Worm (Caenorhabditis elegans): ENCODE results near the gene fsn-1.

The fsn-1 gene

DNA sequence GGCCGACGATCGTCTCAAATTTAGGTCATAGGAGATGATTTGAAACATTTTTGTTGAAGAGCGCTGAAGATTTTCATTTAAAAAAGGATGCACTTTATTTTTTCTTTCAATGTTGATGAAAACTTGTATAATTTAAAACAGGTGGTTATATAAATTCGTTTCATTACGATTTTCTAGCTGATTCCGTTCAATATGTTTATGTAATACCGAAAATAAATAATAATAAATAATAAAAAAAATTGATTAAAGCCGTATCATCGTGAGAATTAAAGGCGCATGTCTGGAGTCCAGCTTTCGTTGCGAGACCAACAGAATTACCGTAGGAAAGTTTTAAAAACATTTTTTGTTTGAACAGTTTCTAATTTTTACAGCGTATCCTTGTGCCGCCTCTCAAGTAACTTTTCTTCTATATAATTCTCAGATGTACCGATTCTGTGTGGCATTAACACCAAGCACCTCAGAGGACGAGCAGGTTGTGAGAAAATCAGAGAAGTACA, 4.9 kb upstream of the fsn-1 start, which contains the start of the genes C26E6.12 and eri-9:
TSS of gene C26E6.12 (minus strand) at position 51 of the 497 bp plus-strand sequence.
TSS of gene eri-9 (plus strand) at position 248 of the 497 bp plus-strand sequence.
- TF ChIP-seq tbx-2 (tag; optimal IDR thresholded peaks at IDR 0.05) (no peak), lin-11 (tag; optimal IDR thresholded peaks at IDR 0.05) (no peak), che-1 (tag; optimal IDR thresholded peaks at IDR 0.05) (no peak), ceh-6 (GFP tag; optimal IDR thresholded peaks at IDR 0.05) (no peak), F13H6.1 (tag; optimal IDR thresholded peaks at IDR 0.05) (no peak), nhr-232 (tag; optimal IDR thresholded peaks at IDR 0.05) (no peak), hlh-13 (GFP tag; optimal IDR thresholded peaks at IDR 0.05) (no peak), pqm-1 (tag; optimal IDR thresholded peaks at IDR 0.05) (no peak), ceh-48 (tag; optimal IDR thresholded peaks at IDR 0.05) (no peak)

DNA sequence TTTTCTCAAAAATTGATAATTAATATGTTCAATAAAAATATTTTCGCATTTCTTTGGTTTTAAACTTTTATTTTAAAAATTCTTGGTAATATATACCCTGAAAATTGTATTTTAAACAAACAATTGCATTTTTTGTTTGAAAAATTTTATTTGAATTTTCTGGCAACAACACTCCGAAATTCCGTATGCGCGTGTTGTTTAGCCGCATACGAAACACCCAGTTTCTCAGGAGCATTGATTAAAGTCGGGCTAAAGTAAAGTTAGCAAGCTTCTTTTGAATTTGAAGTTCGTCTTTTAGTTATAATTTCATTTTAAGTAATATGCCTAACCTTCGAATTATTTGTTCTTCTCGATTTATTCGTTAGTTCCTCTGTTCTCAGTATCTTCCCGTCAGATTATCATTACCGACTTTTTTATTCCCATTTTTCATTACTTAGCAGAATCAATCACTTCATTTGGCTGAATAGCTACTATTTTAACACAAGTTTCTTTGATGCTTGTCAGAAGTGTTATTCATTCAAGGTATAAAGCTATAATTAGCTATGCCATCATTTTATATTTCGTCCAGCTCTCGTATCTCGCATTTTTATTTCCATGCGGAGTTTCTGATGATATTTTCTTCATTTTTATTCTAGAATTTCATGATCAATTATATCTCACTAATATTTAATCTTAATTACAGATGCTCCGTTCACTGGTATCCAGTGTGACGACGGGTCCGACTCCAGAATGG, 2.1 kb upstream of the fsn-1 start, which contains the start of gene mrps-18C:
TSS of gene mrps-18C (plus strand) at position 683 of the 733 bp plus-strand sequence.
- TF ChIP-seq unc-55 (GFP tag; optimal IDR thresholded peaks at IDR 0.05) (no peak), hlh-15 (tag; optimal IDR thresholded peaks at IDR 0.05) (no peak), lim-6 (tag; optimal IDR thresholded peaks at IDR 0.05) (no peak), C38D4.7 (GFP tag; optimal IDR thresholded peaks at IDR 0.05) (no peak)

DNA sequence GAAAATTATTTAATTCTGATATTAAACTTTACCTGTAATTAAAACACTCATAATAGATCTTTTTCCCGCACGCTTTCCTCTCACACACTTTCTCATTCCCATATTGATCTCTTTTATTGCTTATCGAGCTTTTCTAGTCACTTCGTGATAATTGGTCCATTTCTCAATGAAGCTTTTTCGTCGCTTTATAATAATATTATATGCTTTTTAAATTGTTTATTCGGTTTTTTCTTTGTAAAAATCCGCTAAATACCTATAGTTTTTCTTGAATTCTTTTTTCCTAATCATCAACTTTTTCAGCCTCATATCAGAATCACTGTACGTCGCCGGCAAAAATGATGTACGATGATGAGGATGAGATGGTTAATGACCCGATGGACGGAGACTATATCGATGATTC, 2.1 kb downstream of the fsn-1 start, which contains the start of gene rpb-2:
TSS of gene rpb-2 (plus strand) at position 301 of the 400 bp plus-strand sequence.
- no peak for TF ChIP-seq sox-2 (GFP tag; IDR thresholded peaks at IDR 0.05)

DNA sequence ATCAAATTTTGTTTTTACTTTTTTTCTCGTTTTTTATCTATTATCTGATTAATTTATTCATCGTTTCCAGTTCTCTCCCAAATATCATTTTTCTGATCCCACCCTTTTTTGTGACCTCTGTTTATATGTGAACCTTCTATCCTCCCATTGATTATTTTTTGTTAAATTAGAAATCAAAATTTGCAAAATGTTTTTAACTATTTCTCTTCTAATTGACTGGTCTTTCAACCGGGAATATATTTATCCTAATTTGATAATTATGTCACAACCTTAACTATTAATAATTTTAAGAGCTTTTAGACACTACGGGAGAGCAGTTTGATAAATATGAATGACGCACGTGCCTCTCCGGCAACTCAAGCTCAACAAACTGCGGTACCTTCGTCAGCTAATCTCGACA, 7.1 kb downstream of the fsn-1 start, which contains the start of gene ntl-9:
TSS of gene ntl-9 (plus strand) at position 301 of the 400 bp plus-strand sequence.
- TF ChIP-seq che-1 (tag; optimal IDR thresholded peaks at IDR 0.05) (no peak), C08G9.2 (tag; optimal IDR thresholded peaks at IDR 0.05) (no peak), nhr-11 (tag; optimal IDR thresholded peaks at IDR 0.05) (no peak)

DNA sequence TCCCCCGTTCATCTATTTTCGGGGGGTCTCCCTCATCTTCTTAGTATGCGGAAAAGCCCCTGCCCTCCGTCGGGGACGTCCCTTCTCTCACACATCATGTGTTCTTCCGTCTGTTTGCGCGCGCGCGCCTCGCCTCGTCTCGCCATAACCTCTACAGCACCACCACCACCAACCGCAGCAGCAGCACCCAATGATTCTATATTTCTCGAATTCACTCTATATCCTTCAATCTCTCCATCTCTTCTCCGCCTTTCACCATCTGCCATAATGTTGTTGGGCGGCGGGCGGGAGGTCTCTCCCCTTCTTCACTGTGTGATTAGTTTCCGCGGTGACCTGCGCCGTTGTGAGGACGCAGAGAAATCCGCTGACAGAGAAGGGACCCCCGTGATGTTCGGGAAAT, 10.2 kb downstream of the fsn-1 start:
- no peak for TF ChIP-seq hlh-13 (GFP tag; optimal IDR thresholded peaks at IDR 0.05)
- no peak for TF ChIP-seq ceh-22 (tag; optimal IDR thresholded peaks at IDR 0.05)
- TF ChIP-seq unc-3 (GFP tag; conservative IDR thresholded peaks at IDR 0.05), result no peak
- no peak for TF ChIP-seq unc-3 (tag; optimal IDR thresholded peaks at IDR 0.05)
- TF ChIP-seq pag-3 (tag; optimal IDR thresholded peaks at IDR 0.05; ENCODE audit: borderline replicate concordance), result no peak
- TF ChIP-seq gmeb-2 (tag; optimal IDR thresholded peaks at IDR 0.05), result no peak
- TF ChIP-seq eyg-1 (tag; optimal IDR thresholded peaks at IDR 0.05), result peak; percentile 30
- no peak for TF ChIP-seq K09A11.1 (tag; optimal IDR thresholded peaks at IDR 0.05; ENCODE audit: insufficient read depth)
- TF ChIP-seq odd-2 (tag; optimal IDR thresholded peaks at IDR 0.05), result no peak
- TF ChIP-seq unc-55 (GFP tag; optimal IDR thresholded peaks at IDR 0.05), result no peak
- TF ChIP-seq pha-2 (tag; optimal IDR thresholded peaks at IDR 0.05), result peak; percentile 10
- TF ChIP-seq ceh-9 (tag; optimal IDR thresholded peaks at IDR 0.05), result no peak
- TF ChIP-seq pqm-1 (tag; optimal IDR thresholded peaks at IDR 0.05), result no peak
- peak; percentile 80 for TF ChIP-seq ref-2 (tag; optimal IDR thresholded peaks at IDR 0.05)
- peak; percentile 46 for TF ChIP-seq ceh-2 (tag; optimal IDR thresholded peaks at IDR 0.05)
- no peak for TF ChIP-seq sox-2 (GFP tag; IDR thresholded peaks at IDR 0.05)
- no peak for TF ChIP-seq lin-11 (tag; optimal IDR thresholded peaks at IDR 0.05)
- peak; percentile 65 for TF ChIP-seq unc-42 (tag; optimal IDR thresholded peaks at IDR 0.05)
- peak; percentile 75 for TF ChIP-seq hlh-6 (tag; optimal IDR thresholded peaks at IDR 0.05)
- no peak for TF ChIP-seq ttx-3 (tag; optimal IDR thresholded peaks at IDR 0.05)
- TF ChIP-seq ceh-30 (tag; optimal IDR thresholded peaks at IDR 0.05), result no peak
- peak; percentile 86 for TF ChIP-seq tbx-2 (tag; optimal IDR thresholded peaks at IDR 0.05)
- TF ChIP-seq ceh-18 (tag; optimal IDR thresholded peaks at IDR 0.05), result peak; percentile 24
- TF ChIP-seq nhr-232 (tag; optimal IDR thresholded peaks at IDR 0.05), result peak; percentile 9
- peak; percentile 55 for TF ChIP-seq sdc-2 (tag; optimal IDR thresholded peaks at IDR 0.05)
- no peak for TF ChIP-seq fkh-10 (GFP tag; optimal IDR thresholded peaks at IDR 0.05)
- peak; percentile 84 for TF ChIP-seq ceh-34 (tag; optimal IDR thresholded peaks at IDR 0.05)
- TF ChIP-seq madf-2 (tag; optimal IDR thresholded peaks at IDR 0.05), result no peak
- TF ChIP-seq pros-1 (tag; optimal IDR thresholded peaks at IDR 0.05), result peak; percentile 47
- no peak for TF ChIP-seq fkh-6 (tag; optimal IDR thresholded peaks at IDR 0.05)
- no peak for TF ChIP-seq ceh-45 (GFP tag; IDR thresholded peaks at IDR 0.05)
- no peak for TF ChIP-seq ama-1 (optimal IDR thresholded peaks at IDR 0.05)
- TF ChIP-seq elt-4 (tag; optimal IDR thresholded peaks at IDR 0.05), result no peak
- TF ChIP-seq ceh-24 (tag; optimal IDR thresholded peaks at IDR 0.05), result no peak

Measured in whole organism, late embryonic.